Worm (Caenorhabditis elegans) whole organism, L4 larva: ENCODE measurements around the gene serp-1.2.

Experiments used
- D1046.2 ChIP-seq: fragments of 200-800 bp; sonication (Bioruptor generic); IDR thresholded peaks from 2 replicates; pipeline ENCODE4 v1.3.6; 2022; ENCODE audit warnings: missing genetic modification characterization, missing compliant biosample characterization
- F10B5.3 ChIP-seq: sonication (generic microtip); optimal IDR thresholded peaks from 2 replicates; lab custom pipeline; 2016; ENCODE audit warnings: mild to moderate bottlenecking, missing genetic modification characterization, missing compliant biosample characterization
- F44E2.7 ChIP-seq: fragments of 200-800 bp; sonication (Bioruptor generic); IDR thresholded peaks from 2 replicates; pipeline ENCODE4 v2.1.2; 2022; ENCODE audit warnings: missing genetic modification characterization, missing compliant biosample characterization
- F49E8.2 ChIP-seq: sonication (generic microtip); optimal IDR thresholded peaks from 2 replicates; lab custom pipeline; 2016; ENCODE audit warnings: missing compliant biosample characterization, mild to moderate bottlenecking, missing genetic modification characterization, borderline replicate concordance
- T20F7.1 ChIP-seq: fragments of 200-800 bp; sonication (Bioruptor generic); optimal IDR thresholded peaks from 2 replicates; lab custom pipeline; 2018; ENCODE audit warnings: mild to moderate bottlenecking, missing genetic modification characterization, missing compliant biosample characterization
- Y48G9A.11 ChIP-seq: fragments of 200-800 bp; sonication (Bioruptor generic); IDR thresholded peaks from 2 replicates; pipeline ENCODE4 v1.3.6; 2022; ENCODE audit warnings: missing genetic modification reagents, missing genetic modification characterization, missing compliant biosample characterization
- Y75B8A.6 ChIP-seq: fragments of 200-800 bp; sonication (Bioruptor generic); IDR thresholded peaks from 2 replicates; pipeline ENCODE4 v1.3.6; 2022; ENCODE audit warnings: missing genetic modification reagents, missing genetic modification characterization, missing compliant biosample characterization
- ZK337.2 ChIP-seq: fragments of 200-800 bp; sonication (Bioruptor generic); IDR thresholded peaks from 2 replicates; pipeline ENCODE4 v1.3.6; 2022; ENCODE audit warnings: missing genetic modification reagents, missing genetic modification characterization, missing compliant biosample characterization
- aly-2 ChIP-seq: sonication (generic microtip); optimal IDR thresholded peaks from 2 replicates; lab custom pipeline; 2018; ENCODE audit warnings: missing biosample characterization, missing genetic modification characterization
- arid-1 ChIP-seq: fragments of 200-800 bp; sonication (Bioruptor generic); conservative IDR thresholded peaks from 2 replicates; pipeline ENCODE4 v1.3.6; 2022; ENCODE audit warnings: missing genetic modification reagents, missing genetic modification characterization, missing compliant biosample characterization
- ceh-20 ChIP-seq: fragments of 200-800 bp; sonication (Bioruptor generic); IDR thresholded peaks from 2 replicates; pipeline ENCODE4 v1.3.6; 2022; ENCODE audit warnings: missing genetic modification reagents, missing genetic modification characterization, missing compliant biosample characterization
- ceh-28 ChIP-seq: fragments of 150-350 bp; optimal IDR thresholded peaks from 2 replicates; lab custom pipeline; 2014; ENCODE audit warnings: missing biosample characterization, missing genetic modification reagents, missing genetic modification characterization
- ceh-44 ChIP-seq: fragments of 200-800 bp; sonication (Bioruptor generic); IDR thresholded peaks from 2 replicates; pipeline ENCODE4 v1.3.6; 2022; ENCODE audit warnings: missing genetic modification reagents, missing genetic modification characterization, missing compliant biosample characterization
- ces-1 ChIP-seq: fragments of 150-350 bp; sonication (generic microtip); optimal IDR thresholded peaks from 4 replicates; lab custom pipeline; 2014; ENCODE audit warnings: missing biosample characterization, missing genetic modification reagents, missing genetic modification characterization
- cey-2 ChIP-seq: sonication (generic microtip); optimal IDR thresholded peaks from 3 replicates; lab custom pipeline; 2017; ENCODE audit warnings: missing genetic modification characterization, mild to moderate bottlenecking, missing compliant biosample characterization, antibody characterized with exemption, borderline replicate concordance; ENCODE audit not compliant: insufficient read depth
- daf-12 ChIP-seq: fragments of 150-350 bp; optimal IDR thresholded peaks from 2 replicates; lab custom pipeline; 2014; ENCODE audit warnings: missing biosample characterization, missing genetic modification reagents, missing genetic modification characterization
- daf-16 ChIP-seq, 3 experiments: sonication (generic microtip); optimal IDR thresholded peaks; 2 replicates each; lab custom pipeline; 2016 to 2017; ENCODE audit warnings: missing genetic modification characterization in 3 of 3, missing genetic modification reagents in 3 of 3, mild to moderate bottlenecking in 2 of 3, missing compliant biosample characterization in 2 of 3, missing biosample characterization in 1 of 3, moderate library complexity in 1 of 3
- dmd-8 ChIP-seq: fragments of 200-800 bp; sonication (Bioruptor generic); IDR thresholded peaks from 2 replicates; pipeline ENCODE4 v1.3.6; 2022; ENCODE audit warnings: missing genetic modification characterization, missing compliant biosample characterization
- dpl-1 ChIP-seq: fragments of 150-350 bp; optimal IDR thresholded peaks from 2 replicates; lab custom pipeline; 2014; ENCODE audit warnings: missing biosample characterization, missing genetic modification reagents, missing genetic modification characterization
- dve-1 ChIP-seq: sonication (generic microtip); optimal IDR thresholded peaks from 2 replicates; lab custom pipeline; 2017; ENCODE audit warnings: antibody characterized with exemption, mild to moderate bottlenecking, missing genetic modification characterization, missing compliant biosample characterization; ENCODE audit not compliant: insufficient read depth
- hlh-11 ChIP-seq: fragments of 200-800 bp; sonication (Bioruptor generic); optimal IDR thresholded peaks from 2 replicates; lab custom pipeline; 2018; ENCODE audit warnings: mild to moderate bottlenecking, missing genetic modification characterization, missing compliant biosample characterization
- hlh-30 ChIP-seq: sonication (generic microtip); optimal IDR thresholded peaks from 2 replicates; lab custom pipeline; 2017; ENCODE audit warnings: antibody characterized with exemption, mild to moderate bottlenecking, missing genetic modification characterization, missing compliant biosample characterization; ENCODE audit not compliant: insufficient read depth
- hmg-1.1 ChIP-seq: fragments of 200-800 bp; sonication (Bioruptor generic); IDR thresholded peaks from 2 replicates; pipeline ENCODE4 v1.3.6; 2022; ENCODE audit warnings: missing genetic modification reagents, missing genetic modification characterization, missing compliant biosample characterization
- lim-7 ChIP-seq: fragments of 200-800 bp; sonication (Bioruptor generic); IDR thresholded peaks from 2 replicates; pipeline ENCODE4 v1.3.6; 2022; ENCODE audit warnings: missing genetic modification characterization, missing compliant biosample characterization
- lin-1 ChIP-seq: fragments of 200-800 bp; sonication (Bioruptor generic); IDR thresholded peaks from 2 replicates; pipeline ENCODE4 v1.3.6; 2022; ENCODE audit warnings: missing genetic modification reagents, missing genetic modification characterization, missing compliant biosample characterization
- lin-15B ChIP-seq: fragments of 150-350 bp; sonication (generic microtip); optimal IDR thresholded peaks from 3 replicates; lab custom pipeline; 2014; ENCODE audit warnings: missing biosample characterization, missing genetic modification characterization
- lin-29 ChIP-seq: fragments of 200-800 bp; sonication (Bioruptor generic); IDR thresholded peaks from 2 replicates; pipeline ENCODE4 v1.3.6; 2022; ENCODE audit warnings: missing genetic modification reagents, missing genetic modification characterization, missing compliant biosample characterization
- lin-38 ChIP-seq: fragments of 200-800 bp; sonication (Bioruptor generic); IDR thresholded peaks from 2 replicates; pipeline ENCODE4 v1.3.6; 2022; ENCODE audit warnings: missing genetic modification reagents, missing genetic modification characterization, missing compliant biosample characterization
- lin-39 ChIP-seq: fragments of 150-350 bp; optimal IDR thresholded peaks from 2 replicates; lab custom pipeline; 2014; ENCODE audit warnings: missing biosample characterization, missing genetic modification reagents, missing genetic modification characterization
- madf-5 ChIP-seq, 2 experiments: fragments of 200-800 bp; sonication (Bioruptor generic); IDR thresholded peaks; 2 replicates each; pipeline ENCODE4 v1.3.6; 2022; ENCODE audit warnings: missing compliant biosample characterization in 2 of 2, missing genetic modification characterization in 2 of 2
- mep-1 ChIP-seq: fragments of 150-350 bp; sonication (generic microtip); optimal IDR thresholded peaks from 3 replicates; lab custom pipeline; 2014; ENCODE audit warnings: missing biosample characterization, missing genetic modification characterization
- mxl-3 ChIP-seq: fragments of 200-800 bp; sonication (Bioruptor generic); optimal IDR thresholded peaks from 2 replicates; lab custom pipeline; 2018; ENCODE audit warnings: mild to moderate bottlenecking, missing genetic modification characterization, missing compliant biosample characterization
- nhr-237 ChIP-seq: sonication (generic microtip); optimal IDR thresholded peaks from 2 replicates; lab custom pipeline; 2017; ENCODE audit warnings: missing biosample characterization, missing genetic modification characterization
- nhr-25 ChIP-seq: sonication (generic microtip); optimal IDR thresholded peaks from 2 replicates; lab custom pipeline; 2017; ENCODE audit warnings: missing genetic modification characterization, mild to moderate bottlenecking, missing compliant biosample characterization, antibody characterized with exemption, moderate library complexity, borderline replicate concordance; ENCODE audit not compliant: insufficient read depth
- nhr-28 ChIP-seq: fragments of 150-350 bp; optimal IDR thresholded peaks from 2 replicates; lab custom pipeline; 2014; ENCODE audit warnings: missing biosample characterization, missing genetic modification characterization
- nhr-42 ChIP-seq: fragments of 200-800 bp; sonication (Bioruptor generic); IDR thresholded peaks from 2 replicates; pipeline ENCODE4 v1.3.6; 2022; ENCODE audit warnings: missing genetic modification characterization, missing compliant biosample characterization
- nhr-48 ChIP-seq: sonication (generic microtip); optimal IDR thresholded peaks from 2 replicates; lab custom pipeline; 2016; ENCODE audit warnings: mild to moderate bottlenecking, missing genetic modification characterization, missing compliant biosample characterization
- nhr-76 ChIP-seq: fragments of 150-350 bp; optimal IDR thresholded peaks from 2 replicates; lab custom pipeline; 2014; ENCODE audit warnings: missing biosample characterization, missing genetic modification characterization
- nhr-77 ChIP-seq: fragments of 150-350 bp; optimal IDR thresholded peaks from 2 replicates; lab custom pipeline; 2014; ENCODE audit warnings: missing biosample characterization, missing genetic modification characterization
- php-3 ChIP-seq: fragments of 200-800 bp; sonication (Bioruptor generic); IDR thresholded peaks from 2 replicates; pipeline ENCODE4 v1.3.6; 2022; ENCODE audit warnings: missing genetic modification reagents, missing genetic modification characterization, missing compliant biosample characterization
- pqm-1 ChIP-seq: sonication (generic microtip); optimal IDR thresholded peaks from 2 replicates; lab custom pipeline; 2017; ENCODE audit warnings: missing biosample characterization, missing genetic modification characterization
- rbr-2 ChIP-seq: sonication (generic microtip); optimal IDR thresholded peaks from 2 replicates; lab custom pipeline; 2016; ENCODE audit warnings: missing genotype, missing genetic modification characterization, missing compliant biosample characterization
- saeg-2 ChIP-seq: fragments of 200-800 bp; sonication (Bioruptor generic); IDR thresholded peaks from 2 replicates; pipeline ENCODE4 v1.3.6; 2022; ENCODE audit warnings: missing genetic modification reagents, missing genetic modification characterization, missing compliant biosample characterization
- sdz-12 ChIP-seq: fragments of 200-800 bp; sonication (Bioruptor generic); optimal IDR thresholded peaks from 2 replicates; lab custom pipeline; 2018; ENCODE audit warnings: mild to moderate bottlenecking, missing genetic modification characterization, missing compliant biosample characterization
- snpc-1.2 ChIP-seq: fragments of 200-800 bp; sonication (Bioruptor generic); IDR thresholded peaks from 2 replicates; pipeline ENCODE4 v1.3.6; 2022; ENCODE audit warnings: missing genetic modification reagents, missing genetic modification characterization, missing compliant biosample characterization
- snpc-4 ChIP-seq: fragments of 150-350 bp; optimal IDR thresholded peaks from 2 replicates; lab custom pipeline; 2014; ENCODE audit warnings: missing biosample characterization, missing genetic modification characterization
- spr-1 ChIP-seq: sonication (generic microtip); optimal IDR thresholded peaks from 2 replicates; lab custom pipeline; 2016; ENCODE audit warnings: mild to moderate bottlenecking, missing genetic modification characterization, missing compliant biosample characterization
- tag-97 ChIP-seq: fragments of 200-800 bp; sonication (Bioruptor generic); IDR thresholded peaks from 2 replicates; pipeline ENCODE4 v1.3.6; 2022; ENCODE audit warnings: missing genetic modification characterization, missing compliant biosample characterization
- zfp-3 ChIP-seq: fragments of 200-800 bp; sonication (Bioruptor generic); conservative IDR thresholded peaks from 2 replicates; pipeline ENCODE4 v1.3.6; 2022; ENCODE audit warnings: missing genetic modification reagents, missing genetic modification characterization, missing compliant biosample characterization
- zip-2 ChIP-seq: fragments of 150-350 bp; optimal IDR thresholded peaks from 2 replicates; lab custom pipeline; 2014; ENCODE audit warnings: missing biosample characterization, missing genetic modification characterization
- ztf-7 ChIP-seq: fragments of 150-350 bp; optimal IDR thresholded peaks from 2 replicates; lab custom pipeline; 2014; ENCODE audit warnings: missing biosample characterization, missing genetic modification characterization

Gene serp-1.2

DNA sequence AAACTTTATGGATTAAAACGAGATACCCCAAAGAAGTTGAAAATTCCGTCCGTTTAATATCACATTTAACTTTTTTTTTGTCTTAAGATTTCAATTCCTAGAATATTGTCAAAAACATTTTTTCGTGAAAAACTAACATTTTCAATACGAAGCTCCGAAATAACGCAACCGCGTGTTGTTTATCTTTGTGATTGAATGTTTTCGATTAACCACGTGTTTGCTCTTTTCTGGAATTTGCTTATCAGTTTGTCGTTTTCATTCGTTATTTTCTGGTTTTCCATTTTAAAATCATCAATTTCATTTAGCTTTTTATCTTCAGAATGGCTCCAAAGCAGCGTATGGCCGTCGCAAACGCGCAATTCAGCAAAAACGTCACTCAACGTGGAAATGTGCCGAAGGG is at the start of gene serp-1.2:
TSS of gene serp-1.2 (plus strand) at position 318 of the 400 bp plus-strand sequence.
- TF ChIP-seq zip-2: no peak
- no peak for TF ChIP-seq hmg-1.1
- no peak for TF ChIP-seq mep-1 (tag; lab: Kevin White, UChicago)
- no peak for TF ChIP-seq lin-38 (GFP tag; lab: Robert Waterston, UW)
- TF ChIP-seq mxl-3 (GFP tag; lab: Kevin White, UChicago): peak; percentile 62
- TF ChIP-seq arid-1 (GFP tag; lab: Robert Waterston, UW): no peak
- TF ChIP-seq ceh-20 (GFP tag; lab: Robert Waterston, UW): no peak
- TF ChIP-seq snpc-1.2 (GFP tag; lab: Robert Waterston, UW): no peak
- peak; percentile 2 for TF ChIP-seq pqm-1
- no peak for TF ChIP-seq madf-5 (GFP tag; IDR thresholded peaks at IDR 0.05; lab: Robert Waterston, UW)
- no peak for TF ChIP-seq lin-29
- TF ChIP-seq Y75B8A.6: no peak
- TF ChIP-seq T20F7.1: peak; percentile 90
- no peak for TF ChIP-seq nhr-25 (tag; lab: Kevin White, UChicago)
- TF ChIP-seq daf-16 (GFP tag; optimal IDR thresholded peaks at IDR 0.05; lab: Kevin White, UChicago): no peak
- TF ChIP-seq daf-16 (tag; optimal IDR thresholded peaks at IDR 0.05; lab: Kevin White, UChicago): peak; percentile 94
- TF ChIP-seq dmd-8 (GFP tag; lab: Robert Waterston, UW): no peak
- TF ChIP-seq ces-1 (GFP tag; lab: Kevin White, UChicago): no peak
- no peak for TF ChIP-seq nhr-76 (tag; lab: Kevin White, UChicago)
- no peak for TF ChIP-seq zfp-3
- no peak for TF ChIP-seq nhr-237 (tag; lab: Kevin White, UChicago)
- no peak for TF ChIP-seq php-3 (GFP tag; lab: Robert Waterston, UW)
- TF ChIP-seq F10B5.3: no peak
- TF ChIP-seq snpc-4: no peak
- no peak for TF ChIP-seq cey-2 (tag; lab: Kevin White, UChicago)
- TF ChIP-seq sdz-12 (GFP tag; lab: Kevin White, UChicago): no peak
- no peak for TF ChIP-seq ceh-28
- no peak for TF ChIP-seq saeg-2
- peak; percentile 45 for TF ChIP-seq nhr-28 (tag; lab: Kevin White, UChicago)
- no peak for TF ChIP-seq nhr-42 (GFP tag; lab: Robert Waterston, UW)
- TF ChIP-seq tag-97 (GFP tag; lab: Robert Waterston, UW): no peak
- TF ChIP-seq lim-7 (GFP tag; lab: Robert Waterston, UW): no peak
- TF ChIP-seq hlh-11 (tag; lab: Kevin White, UChicago): peak; percentile 64
- no peak for TF ChIP-seq ceh-44 (GFP tag; lab: Robert Waterston, UW)
- no peak for TF ChIP-seq F44E2.7 (GFP tag; lab: Robert Waterston, UW)
- no peak for TF ChIP-seq nhr-77 (tag; lab: Kevin White, UChicago)
- no peak for TF ChIP-seq lin-1 (GFP tag; lab: Robert Waterston, UW)
- no peak for TF ChIP-seq D1046.2 (GFP tag; lab: Robert Waterston, UW)
- TF ChIP-seq aly-2: no peak
- TF ChIP-seq lin-39 (tag; lab: Kevin White, UChicago): no peak
- no peak for TF ChIP-seq daf-12 (tag; lab: Kevin White, UChicago)
- TF ChIP-seq rbr-2 (tag; lab: Kevin White, UChicago): no peak
- TF ChIP-seq spr-1 (tag; lab: Kevin White, UChicago): no peak
- TF ChIP-seq Y48G9A.11 (GFP tag; lab: Robert Waterston, UW): no peak
- TF ChIP-seq ZK337.2: no peak
- TF ChIP-seq F49E8.2 (tag; lab: Kevin White, UChicago): no peak
- TF ChIP-seq dve-1 (tag; lab: Kevin White, UChicago): peak; percentile 81
- TF ChIP-seq nhr-48 (tag; lab: Kevin White, UChicago): no peak
- TF ChIP-seq hlh-30 (tag; lab: Kevin White, UChicago): peak; percentile 82
- TF ChIP-seq dpl-1: no peak
- no peak for TF ChIP-seq lin-15B (tag; lab: Kevin White, UChicago)
- TF ChIP-seq ztf-7 (tag; lab: Kevin White, UChicago): no peak
